Fruit fly (Drosophila melanogaster) whole organism, adult: ENCODE results near the gene RpS9.

ENCODE experiments used
- CG11617 ChIP-seq: fragments of 200-800 bp; sonication (Bioruptor generic); optimal IDR thresholded peaks from 2 replicates; lab custom pipeline; 2017; ENCODE audit warnings: mild to moderate bottlenecking, missing biosample characterization, missing genetic modification reagents, missing genetic modification characterization
- CG1620 ChIP-seq: fragments of 200-800 bp; sonication (Bioruptor generic); optimal IDR thresholded peaks from 2 replicates; lab custom pipeline; 2016; ENCODE audit warnings: missing biosample characterization, missing genetic modification characterization
- ovo ChIP-seq: fragments of 200-800 bp; sonication (Bioruptor generic); optimal IDR thresholded peaks from 2 replicates; lab custom pipeline; 2016; ENCODE audit warnings: missing biosample characterization, missing genetic modification characterization
- toe ChIP-seq: fragments of 200-800 bp; sonication (Bioruptor generic); optimal IDR thresholded peaks from 2 replicates; lab custom pipeline; 2016; ENCODE audit warnings: missing biosample characterization, missing genetic modification characterization

DNA sequence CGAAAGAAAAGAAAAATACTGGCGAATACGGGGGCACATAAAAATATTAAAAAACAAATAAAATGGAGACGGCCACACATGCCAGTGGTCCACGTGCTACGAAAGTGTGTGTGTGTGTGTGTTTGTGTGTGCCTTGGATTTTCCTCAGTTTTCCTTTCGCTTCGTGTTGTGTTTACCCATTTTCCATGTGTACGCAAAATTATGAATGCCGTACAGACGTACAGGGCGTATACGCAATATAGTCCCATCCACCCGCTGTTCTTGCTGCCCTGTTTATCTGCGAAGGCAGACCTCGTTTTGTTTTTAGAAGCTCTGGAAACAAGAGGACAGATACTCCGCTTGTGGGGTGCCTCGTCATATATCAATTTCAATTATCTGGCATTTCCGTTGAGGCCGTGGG is 45.3 kb upstream of the RpS9 start:
- TF ChIP-seq CG11617, result no peak
- no peak for TF ChIP-seq toe
- TF ChIP-seq ovo (GFP tag; lab: Kevin White, UChicago), result no peak
- no peak for TF ChIP-seq CG1620 (GFP tag; lab: Kevin White, UChicago)
